Worm (Caenorhabditis elegans) whole organism, L4 larva: ENCODE measurements around the gene C39D10.8.
A peak's percentile ranks its signal among the peaks of the same experiment; 100 is the strongest.

ENCODE experiments used
- F37D6.2 ChIP-seq: sonication (generic microtip); optimal IDR thresholded peaks from 2 replicates; lab custom pipeline; 2016; ENCODE audit warnings: mild to moderate bottlenecking, missing genetic modification characterization, missing compliant biosample characterization
- F44E2.7 ChIP-seq: fragments of 200-800 bp; sonication (Bioruptor generic); IDR thresholded peaks from 2 replicates; pipeline ENCODE4 v2.1.2; 2022; ENCODE audit warnings: missing genetic modification characterization, missing compliant biosample characterization
- T26A8.4 ChIP-seq: fragments of 200-800 bp; sonication (Bioruptor generic); IDR thresholded peaks from 2 replicates; pipeline ENCODE4 v1.3.6; 2022; ENCODE audit warnings: missing genetic modification characterization, missing compliant biosample characterization
- Y105C5A.15 ChIP-seq: fragments of 200-800 bp; sonication (Bioruptor generic); IDR thresholded peaks from 2 replicates; pipeline ENCODE4 v1.3.6; 2022; ENCODE audit warnings: missing genetic modification characterization, missing compliant biosample characterization
- ZK337.2 ChIP-seq: fragments of 200-800 bp; sonication (Bioruptor generic); IDR thresholded peaks from 2 replicates; pipeline ENCODE4 v1.3.6; 2022; ENCODE audit warnings: missing genetic modification reagents, missing genetic modification characterization, missing compliant biosample characterization
- aha-1 ChIP-seq: fragments of 150-350 bp; peaks from one replicate; lab custom pipeline; 2014; ENCODE audit warnings: missing biosample characterization, missing genetic modification characterization
- ceh-62 ChIP-seq: sonication (generic microtip); optimal IDR thresholded peaks from 2 replicates; lab custom pipeline; 2017; ENCODE audit warnings: missing biosample characterization, missing genetic modification characterization
- cey-2 ChIP-seq: sonication (generic microtip); optimal IDR thresholded peaks from 3 replicates; lab custom pipeline; 2017; ENCODE audit warnings: missing genetic modification characterization, mild to moderate bottlenecking, missing compliant biosample characterization, antibody characterized with exemption, borderline replicate concordance; ENCODE audit not compliant: insufficient read depth
- daf-16 ChIP-seq, 3 experiments: sonication (generic microtip); optimal IDR thresholded peaks; 2 replicates each; lab custom pipeline; 2016 to 2017; ENCODE audit warnings: missing genetic modification characterization in 3 of 3, missing genetic modification reagents in 3 of 3, mild to moderate bottlenecking in 2 of 3, missing compliant biosample characterization in 2 of 3, missing biosample characterization in 1 of 3, moderate library complexity in 1 of 3
- dmd-8 ChIP-seq: fragments of 200-800 bp; sonication (Bioruptor generic); IDR thresholded peaks from 2 replicates; pipeline ENCODE4 v1.3.6; 2022; ENCODE audit warnings: missing genetic modification characterization, missing compliant biosample characterization
- dve-1 ChIP-seq: sonication (generic microtip); optimal IDR thresholded peaks from 2 replicates; lab custom pipeline; 2017; ENCODE audit warnings: antibody characterized with exemption, mild to moderate bottlenecking, missing genetic modification characterization, missing compliant biosample characterization; ENCODE audit not compliant: insufficient read depth
- gei-8 ChIP-seq: fragments of 200-800 bp; sonication (Bioruptor generic); optimal IDR thresholded peaks from 2 replicates; lab custom pipeline; 2018; ENCODE audit warnings: mild to moderate bottlenecking, missing genetic modification characterization, missing compliant biosample characterization
- hif-1 ChIP-seq, 2 experiments: sonication (generic microtip); optimal IDR thresholded peaks; 2 replicates each; lab custom pipeline; 2016 to 2017; ENCODE audit warnings: missing compliant biosample characterization in 2 of 2, missing genetic modification characterization in 2 of 2, missing genetic modification reagents in 2 of 2, missing genotype in 2 of 2, mild to moderate bottlenecking in 1 of 2
- lim-7 ChIP-seq: fragments of 200-800 bp; sonication (Bioruptor generic); IDR thresholded peaks from 2 replicates; pipeline ENCODE4 v1.3.6; 2022; ENCODE audit warnings: missing genetic modification characterization, missing compliant biosample characterization
- lsy-2 ChIP-seq, 2 experiments: fragments of 150-350 bp in 1 of 2; sonication (generic microtip) in 1 of 2; optimal IDR thresholded peaks; 2 replicates each; lab custom pipeline; 2014 to 2017; ENCODE audit warnings: missing biosample characterization in 2 of 2, missing genetic modification characterization in 2 of 2
- mdl-1 ChIP-seq, 2 experiments: fragments of 150-350 bp in 1 of 2; sonication (generic microtip) in 1 of 2; optimal IDR thresholded peaks; 2 replicates each; lab custom pipeline; 2014 to 2017; ENCODE audit warnings: missing biosample characterization in 2 of 2, missing genetic modification characterization in 2 of 2
- mdt-29 ChIP-seq: fragments of 200-800 bp; sonication (Bioruptor generic); IDR thresholded peaks from 2 replicates; pipeline ENCODE4 v1.3.6; 2022; ENCODE audit warnings: missing genetic modification reagents, missing genetic modification characterization, missing compliant biosample characterization
- mes-2 ChIP-seq: sonication (generic microtip); optimal IDR thresholded peaks from 2 replicates; lab custom pipeline; 2016; ENCODE audit warnings: missing genotype, mild to moderate bottlenecking, missing genetic modification characterization, missing compliant biosample characterization; ENCODE audit not compliant: poor library complexity, severe bottlenecking
- nhr-102 ChIP-seq: sonication (generic microtip); optimal IDR thresholded peaks from 2 replicates; lab custom pipeline; 2016; ENCODE audit warnings: mild to moderate bottlenecking, missing genetic modification characterization, moderate library complexity, missing compliant biosample characterization
- nhr-111 ChIP-seq: fragments of 200-800 bp; sonication (Bioruptor generic); optimal IDR thresholded peaks from 2 replicates; lab custom pipeline; 2018; ENCODE audit warnings: mild to moderate bottlenecking, missing genetic modification characterization, missing compliant biosample characterization
- nhr-25 ChIP-seq: sonication (generic microtip); optimal IDR thresholded peaks from 2 replicates; lab custom pipeline; 2017; ENCODE audit warnings: missing genetic modification characterization, mild to moderate bottlenecking, missing compliant biosample characterization, antibody characterized with exemption, moderate library complexity, borderline replicate concordance; ENCODE audit not compliant: insufficient read depth
- nhr-41 ChIP-seq: fragments of 200-800 bp; sonication (Bioruptor generic); IDR thresholded peaks from 2 replicates; pipeline ENCODE4 v1.3.6; 2022; ENCODE audit warnings: missing genetic modification reagents, missing genetic modification characterization, missing compliant biosample characterization
- nhr-42 ChIP-seq: fragments of 200-800 bp; sonication (Bioruptor generic); IDR thresholded peaks from 2 replicates; pipeline ENCODE4 v1.3.6; 2022; ENCODE audit warnings: missing genetic modification characterization, missing compliant biosample characterization
- nhr-48 ChIP-seq: sonication (generic microtip); optimal IDR thresholded peaks from 2 replicates; lab custom pipeline; 2016; ENCODE audit warnings: mild to moderate bottlenecking, missing genetic modification characterization, missing compliant biosample characterization
- nhr-76 ChIP-seq: fragments of 150-350 bp; optimal IDR thresholded peaks from 2 replicates; lab custom pipeline; 2014; ENCODE audit warnings: missing biosample characterization, missing genetic modification characterization
- pha-4 ChIP-seq, 2 experiments: fragments of 150-350 bp in 1 of 2; fragments of 200-800 bp in 1 of 2; sonication (Bioruptor generic) in 1 of 2; IDR thresholded peaks in 1 of 2; optimal IDR thresholded peaks in 1 of 2; 2 replicates each; pipeline versions ENCODE4 v1.3.6 to Lab custom; 2014 to 2022; ENCODE audit warnings: missing genetic modification characterization in 2 of 2, missing genetic modification reagents in 2 of 2, missing biosample characterization in 1 of 2, missing compliant biosample characterization in 1 of 2
- snpc-1.2 ChIP-seq: fragments of 200-800 bp; sonication (Bioruptor generic); IDR thresholded peaks from 2 replicates; pipeline ENCODE4 v1.3.6; 2022; ENCODE audit warnings: missing genetic modification reagents, missing genetic modification characterization, missing compliant biosample characterization
- snpc-4 ChIP-seq: fragments of 150-350 bp; optimal IDR thresholded peaks from 2 replicates; lab custom pipeline; 2014; ENCODE audit warnings: missing biosample characterization, missing genetic modification characterization
- spr-3 ChIP-seq: fragments of 200-800 bp; sonication (Bioruptor generic); optimal IDR thresholded peaks from 2 replicates; lab custom pipeline; 2018; ENCODE audit warnings: mild to moderate bottlenecking, missing genetic modification characterization, missing compliant biosample characterization
- unc-130 ChIP-seq: sonication (generic microtip); optimal IDR thresholded peaks from 2 replicates; lab custom pipeline; 2016; ENCODE audit warnings: missing genetic modification reagents, missing genetic modification characterization, missing compliant biosample characterization
- unc-39 ChIP-seq: sonication (generic microtip); optimal IDR thresholded peaks from 2 replicates; lab custom pipeline; 2017; ENCODE audit warnings: missing biosample characterization, missing genetic modification characterization
- unc-62 ChIP-seq, 3 experiments: fragments of 150-350 bp in 1 of 3; sonication (generic microtip); optimal IDR thresholded peaks in 2 of 3; peaks in 1 of 3; 1 replicate in 1 of 3; 2 replicates in 2 of 3; lab custom pipeline; 2014 to 2017; ENCODE audit warnings: missing biosample characterization in 3 of 3, missing genetic modification characterization in 3 of 3, missing genetic modification reagents in 3 of 3, missing genotype in 1 of 3
- vab-7 ChIP-seq: fragments of 200-800 bp; sonication (Bioruptor generic); IDR thresholded peaks from 2 replicates; pipeline ENCODE4 v1.3.6; 2022; ENCODE audit warnings: missing genetic modification reagents, missing genetic modification characterization, missing compliant biosample characterization

The C39D10.8 gene

DNA sequence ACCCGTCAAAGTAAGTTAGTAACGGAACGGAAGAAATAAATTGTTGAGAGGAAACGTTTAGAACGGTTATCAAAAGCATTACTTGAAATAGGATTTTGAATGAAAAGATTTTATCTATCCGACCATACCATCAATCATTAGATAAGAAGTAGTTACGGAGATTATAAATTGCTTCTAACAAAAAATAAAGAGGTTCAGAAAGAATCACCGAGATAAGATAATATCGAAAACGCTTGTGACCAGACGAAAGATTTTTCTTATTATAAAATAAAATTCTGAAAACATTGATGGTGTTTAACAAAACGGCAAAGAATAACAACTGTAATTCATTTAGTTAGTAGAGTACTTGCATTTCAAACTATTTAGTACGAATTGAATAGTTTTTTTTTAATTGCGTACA, at the start of gene C39D10.8:
C39D10.8 (minus strand) TSS at position 101 of the 400 bp plus-strand sequence.
- no peak for TF ChIP-seq snpc-1.2 (GFP tag; lab: Robert Waterston, UW)
- peak in 1 of 2 experiments; percentile 29 for TF ChIP-seq unc-62 (GFP tag; optimal IDR thresholded peaks at IDR 0.05 in 1 of 2; lab: Kevin White, UChicago)
- no peak for TF ChIP-seq unc-62 (tag; optimal IDR thresholded peaks at IDR 0.05; lab: Kevin White, UChicago)
- TF ChIP-seq, all 104 proteins: peak for 1

DNA sequence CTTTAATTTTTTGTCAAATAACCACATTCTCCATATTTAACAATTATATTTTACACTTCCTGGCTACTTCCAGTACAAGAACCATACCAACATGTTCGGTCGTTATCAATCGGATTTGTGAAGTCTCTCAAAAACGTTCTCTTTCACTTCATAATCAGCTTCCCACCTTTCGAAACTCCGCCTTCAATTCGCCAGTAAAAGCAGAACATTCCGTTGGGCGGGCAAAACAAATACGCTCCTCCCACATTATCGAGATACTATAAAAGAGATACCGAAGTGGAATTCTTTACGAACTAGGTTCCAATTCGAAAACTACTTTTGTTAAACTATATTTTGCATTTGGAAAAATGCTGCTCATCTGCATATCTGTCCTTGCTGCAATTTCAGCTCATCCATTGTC, 49.7 kb upstream of the C39D10.8 start, which contains the start of gene zig-3:
zig-3 (plus strand) TSS at position 301 of the 400 bp plus-strand sequence.
- TF ChIP-seq gei-8 (GFP tag; lab: Kevin White, UChicago) (no peak), nhr-102 (tag; lab: Kevin White, UChicago) (no peak), nhr-48 (no peak), mes-2 (tag; lab: Kevin White, UChicago) (no peak), mdt-29 (GFP tag; lab: Robert Waterston, UW) (no peak), dmd-8 (no peak), nhr-76 (no peak), nhr-25 (no peak), nhr-111 (GFP tag; lab: Kevin White, UChicago) (no peak), nhr-42 (GFP tag; lab: Robert Waterston, UW) (no peak)
- TF ChIP-seq, all 104 proteins: peak for 0

DNA sequence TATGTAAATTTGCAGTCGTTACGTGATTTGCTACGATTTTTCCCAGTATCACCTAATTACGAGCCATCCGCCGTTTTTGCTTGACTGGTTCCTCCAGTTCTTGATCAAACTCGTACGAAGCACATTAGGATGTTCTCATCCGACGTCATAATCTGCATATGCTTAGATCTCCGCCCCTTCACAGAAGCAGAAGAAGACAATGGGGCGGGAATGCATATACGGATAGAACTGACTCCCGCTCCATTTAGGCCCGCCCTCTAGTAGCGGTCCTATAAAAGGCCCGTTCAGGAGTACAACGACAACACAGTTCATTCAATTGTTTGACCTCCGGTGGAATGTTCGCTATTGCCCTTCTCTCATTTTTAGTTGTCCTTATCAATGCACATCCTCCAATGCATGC, 44.4 kb upstream of the C39D10.8 start, which contains the start of gene zig-4:
zig-4 (plus strand) TSS at position 301 of the 400 bp plus-strand sequence.
- TF ChIP-seq F37D6.2 (tag; lab: Kevin White, UChicago) (no peak), aha-1 (tag; lab: Kevin White, UChicago) (peak; percentile 32)

DNA sequence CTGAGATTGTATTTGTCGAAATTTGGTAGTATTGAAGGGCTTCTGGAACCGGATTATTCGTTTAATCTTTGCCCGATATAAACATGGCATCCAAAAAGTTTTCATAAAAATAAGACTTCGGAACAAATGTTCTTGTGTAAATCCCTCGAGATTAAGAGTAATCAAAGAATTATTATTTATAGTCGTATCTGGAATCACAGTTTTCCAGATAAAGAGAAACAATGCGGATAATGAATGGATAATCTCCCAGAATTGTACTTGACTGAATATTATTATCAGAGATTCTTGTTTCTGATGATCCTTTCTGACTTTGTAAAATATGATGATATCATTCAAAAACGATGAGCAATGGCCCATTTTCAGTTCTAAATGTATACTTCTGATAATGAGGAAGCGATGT, 40.4 kb upstream of the C39D10.8 start:
- TF ChIP-seq T26A8.4 (GFP tag; lab: Robert Waterston, UW) (no peak), vab-7 (GFP tag; lab: Robert Waterston, UW) (no peak), dmd-8 (no peak), dve-1 (tag; lab: Kevin White, UChicago) (no peak), hif-1 (tag; optimal IDR thresholded peaks at IDR 0.05; lab: Kevin White, UChicago) (no peak), Y105C5A.15 (no peak), lim-7 (GFP tag; lab: Robert Waterston, UW) (no peak)
- TF ChIP-seq, all 104 proteins: peak for 0

DNA sequence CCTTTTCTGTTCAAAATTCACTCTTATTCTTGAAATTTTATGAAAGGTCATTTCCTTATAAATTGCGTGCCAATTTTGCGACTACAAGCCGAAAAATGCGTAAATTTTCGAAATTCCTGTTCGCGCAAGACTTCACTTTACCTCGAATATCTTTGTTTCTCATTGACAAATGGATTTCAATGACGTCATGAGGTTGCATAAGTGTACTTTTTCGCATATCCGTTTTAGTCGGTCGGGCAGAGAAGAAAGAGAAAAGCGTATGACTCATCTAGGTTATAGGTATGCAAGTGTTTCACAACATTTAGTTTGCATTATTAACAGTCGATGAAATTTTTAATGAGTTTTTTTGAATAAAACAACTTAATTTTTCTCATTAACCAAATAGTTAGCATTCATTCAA, 35.3 kb upstream of the C39D10.8 start:
- TF ChIP-seq nhr-41, result no peak
- no peak for TF ChIP-seq unc-39 (tag; lab: Kevin White, UChicago)
- TF ChIP-seq ZK337.2, result no peak
- no peak for TF ChIP-seq spr-3 (GFP tag; lab: Kevin White, UChicago)
- no peak for TF ChIP-seq snpc-4 (tag; lab: Kevin White, UChicago)
- no peak for TF ChIP-seq nhr-76
- no peak for TF ChIP-seq ceh-62 (tag; lab: Kevin White, UChicago)
- no peak for TF ChIP-seq F44E2.7 (GFP tag; lab: Robert Waterston, UW)
- TF ChIP-seq mes-2 (tag; lab: Kevin White, UChicago), result no peak
- TF ChIP-seq lsy-2 (tag; optimal IDR thresholded peaks at IDR 0.05; lab: Kevin White, UChicago), result no peak
- no peak for TF ChIP-seq pha-4 (GFP tag; IDR thresholded peaks at IDR 0.05; lab: Robert Waterston, UW)
- TF ChIP-seq pha-4 (tag; optimal IDR thresholded peaks at IDR 0.05; lab: Kevin White, UChicago), result no peak
- TF ChIP-seq unc-130 (GFP tag; lab: Kevin White, UChicago), result no peak
- TF ChIP-seq mdl-1 (tag; optimal IDR thresholded peaks at IDR 0.05; lab: Kevin White, UChicago), result no peak
- no peak for TF ChIP-seq daf-16 (GFP tag; optimal IDR thresholded peaks at IDR 0.05; lab: Kevin White, UChicago)
- TF ChIP-seq daf-16 (tag; optimal IDR thresholded peaks at IDR 0.05; lab: Kevin White, UChicago), result no peak
- TF ChIP-seq cey-2 (tag; lab: Kevin White, UChicago), result no peak
